Worm (Caenorhabditis elegans) whole organism, L1 larva: ENCODE results near the gene D1054.1.

Experiments used
- C16A3.4 ChIP-seq: fragments of 150-350 bp; optimal IDR thresholded peaks from 2 replicates; lab custom pipeline; 2014; ENCODE audit warnings: missing biosample characterization, missing genetic modification characterization
- C34B4.2 ChIP-seq: sonication (generic microtip); optimal IDR thresholded peaks from 2 replicates; lab custom pipeline; 2017; ENCODE audit warnings: mild to moderate bottlenecking, missing genetic modification characterization, missing compliant biosample characterization
- F16B12.6 ChIP-seq: fragments of 150-350 bp; optimal IDR thresholded peaks from 2 replicates; lab custom pipeline; 2014; ENCODE audit warnings: missing biosample characterization, missing genetic modification characterization
- aly-2 ChIP-seq: fragments of 150-350 bp; optimal IDR thresholded peaks from 2 replicates; lab custom pipeline; 2014; ENCODE audit warnings: missing biosample characterization, missing genetic modification characterization
- blmp-1 ChIP-seq: fragments of 150-350 bp; optimal IDR thresholded peaks from 2 replicates; lab custom pipeline; 2014; ENCODE audit warnings: missing biosample characterization, missing genetic modification characterization
- ceh-63 ChIP-seq: fragments of 200-800 bp; sonication (Bioruptor generic); optimal IDR thresholded peaks from 2 replicates; lab custom pipeline; 2018; ENCODE audit warnings: mild to moderate bottlenecking, missing genetic modification characterization, missing compliant biosample characterization
- ceh-8 ChIP-seq: fragments of 200-800 bp; sonication (Bioruptor generic); optimal IDR thresholded peaks from 2 replicates; lab custom pipeline; 2018; ENCODE audit warnings: mild to moderate bottlenecking, missing genetic modification characterization, moderate library complexity, missing compliant biosample characterization
- ces-1 ChIP-seq: fragments of 150-350 bp; optimal IDR thresholded peaks from 2 replicates; lab custom pipeline; 2014; ENCODE audit warnings: missing biosample characterization, missing genetic modification reagents, missing genetic modification characterization
- dsc-1 ChIP-seq: sonication (generic microtip); optimal IDR thresholded peaks from 2 replicates; lab custom pipeline; 2016; ENCODE audit warnings: mild to moderate bottlenecking, missing genetic modification characterization, missing compliant biosample characterization
- efl-3 ChIP-seq: fragments of 200-800 bp; sonication (Bioruptor generic); optimal IDR thresholded peaks from 2 replicates; lab custom pipeline; 2018; ENCODE audit warnings: mild to moderate bottlenecking, missing genetic modification characterization, missing compliant biosample characterization
- elt-2 ChIP-seq: sonication (generic microtip); optimal IDR thresholded peaks from 2 replicates; lab custom pipeline; 2016; ENCODE audit warnings: missing genetic modification characterization, mild to moderate bottlenecking, inconsistent platforms, missing compliant biosample characterization, missing genetic modification reagents
- elt-3 ChIP-seq, 6 experiments: fragments of 150-350 bp in 1 of 6; sonication (generic microtip); optimal IDR thresholded peaks; 2 replicates each; lab custom pipeline; 2017 to 2018; ENCODE audit warnings: missing biosample characterization in 6 of 6, missing genetic modification characterization in 6 of 6, inconsistent platforms in 1 of 6
- hpl-2 ChIP-seq: fragments of 150-350 bp; optimal IDR thresholded peaks from 2 replicates; lab custom pipeline; 2014; ENCODE audit warnings: missing biosample characterization, missing genetic modification reagents, missing genetic modification characterization
- irx-1 ChIP-seq: sonication (generic microtip); optimal IDR thresholded peaks from 2 replicates; lab custom pipeline; 2016; ENCODE audit warnings: missing genetic modification characterization, missing compliant biosample characterization
- isw-1 ChIP-seq: fragments of 200-800 bp; sonication (Bioruptor generic); IDR thresholded peaks from 2 replicates; pipeline ENCODE4 v1.3.6; 2022; ENCODE audit warnings: missing genetic modification characterization, missing compliant biosample characterization
- lin-14 ChIP-seq: fragments of 200-800 bp; sonication (Bioruptor generic); optimal IDR thresholded peaks from 2 replicates; lab custom pipeline; 2018; ENCODE audit warnings: mild to moderate bottlenecking, missing genetic modification characterization, moderate library complexity, missing compliant biosample characterization
- lin-35 ChIP-seq, 2 experiments: fragments of 150-350 bp; optimal IDR thresholded peaks; 2 replicates each; lab custom pipeline; 2014; ENCODE audit warnings: missing biosample characterization in 2 of 2, missing genetic modification characterization in 2 of 2, missing genetic modification reagents in 2 of 2
- lin-39 ChIP-seq: fragments of 150-350 bp; optimal IDR thresholded peaks from 2 replicates; lab custom pipeline; 2014; ENCODE audit warnings: missing biosample characterization, missing genetic modification reagents, missing genetic modification characterization
- mab-9 ChIP-seq: fragments of 200-800 bp; sonication (Bioruptor generic); IDR thresholded peaks from 2 replicates; pipeline ENCODE4 v1.3.6; 2022; ENCODE audit warnings: missing genetic modification reagents, missing genetic modification characterization, missing compliant biosample characterization
- mef-2 ChIP-seq: fragments of 150-350 bp; optimal IDR thresholded peaks from 2 replicates; lab custom pipeline; 2014; ENCODE audit warnings: missing biosample characterization, missing genetic modification characterization
- nhr-20 ChIP-seq: sonication (generic microtip); optimal IDR thresholded peaks from 2 replicates; lab custom pipeline; 2016; ENCODE audit warnings: mild to moderate bottlenecking, missing genetic modification characterization, missing compliant biosample characterization
- nhr-28 ChIP-seq: fragments of 150-350 bp; optimal IDR thresholded peaks from 2 replicates; lab custom pipeline; 2014; ENCODE audit warnings: missing biosample characterization, missing genetic modification characterization
- nhr-71 ChIP-seq: sonication (generic microtip); optimal IDR thresholded peaks from 2 replicates; lab custom pipeline; 2016; ENCODE audit warnings: mild to moderate bottlenecking, missing genetic modification characterization, moderate library complexity, missing compliant biosample characterization
- nhr-84 ChIP-seq: sonication (generic microtip); optimal IDR thresholded peaks from 2 replicates; lab custom pipeline; 2017; ENCODE audit warnings: missing biosample characterization, missing genetic modification characterization
- nhr-90 ChIP-seq: sonication (generic microtip); optimal IDR thresholded peaks from 2 replicates; lab custom pipeline; 2016; ENCODE audit warnings: mild to moderate bottlenecking, missing genetic modification characterization, missing compliant biosample characterization; ENCODE audit not compliant: poor library complexity
- pqm-1 ChIP-seq: sonication (generic microtip); optimal IDR thresholded peaks from 3 replicates; lab custom pipeline; 2017; ENCODE audit warnings: missing biosample characterization, missing genetic modification characterization
- skn-1 ChIP-seq: fragments of 150-350 bp; optimal IDR thresholded peaks from 2 replicates; lab custom pipeline; 2014; ENCODE audit warnings: missing biosample characterization, missing genetic modification characterization
- sox-4 ChIP-seq: sonication (generic microtip); optimal IDR thresholded peaks from 2 replicates; lab custom pipeline; 2016; ENCODE audit warnings: missing genetic modification characterization, missing compliant biosample characterization
- swsn-7 ChIP-seq: sonication (generic microtip); optimal IDR thresholded peaks from 2 replicates; lab custom pipeline; 2016; ENCODE audit warnings: missing genetic modification characterization, missing compliant biosample characterization
- tlp-1 ChIP-seq: fragments of 150-350 bp; optimal IDR thresholded peaks from 2 replicates; lab custom pipeline; 2014; ENCODE audit warnings: missing biosample characterization, missing genetic modification characterization
- unc-30 ChIP-seq: sonication (generic microtip); optimal IDR thresholded peaks from 2 replicates; lab custom pipeline; 2017; ENCODE audit warnings: missing biosample characterization, missing genetic modification characterization
- unc-98 ChIP-seq: fragments of 200-800 bp; sonication (Bioruptor generic); IDR thresholded peaks from 2 replicates; pipeline ENCODE4 v1.3.6; 2022; ENCODE audit warnings: missing genetic modification characterization, missing compliant biosample characterization
- vab-15 ChIP-seq: sonication (generic microtip); optimal IDR thresholded peaks from 2 replicates; lab custom pipeline; 2017; ENCODE audit warnings: missing genotype, mild to moderate bottlenecking, missing genetic modification characterization, missing compliant biosample characterization
- xbp-1 ChIP-seq: sonication (generic microtip); optimal IDR thresholded peaks from 2 replicates; lab custom pipeline; 2016; ENCODE audit warnings: missing genetic modification characterization, missing compliant biosample characterization
- zag-1 ChIP-seq: fragments of 150-350 bp; optimal IDR thresholded peaks from 2 replicates; lab custom pipeline; 2014; ENCODE audit warnings: missing biosample characterization, missing genetic modification characterization
- zip-4 ChIP-seq: fragments of 200-800 bp; sonication (Bioruptor generic); optimal IDR thresholded peaks from 2 replicates; lab custom pipeline; 2018; ENCODE audit warnings: mild to moderate bottlenecking, missing genetic modification characterization, moderate library complexity, missing compliant biosample characterization
- ztf-4 ChIP-seq: fragments of 150-350 bp; optimal IDR thresholded peaks from 2 replicates; lab custom pipeline; 2014; ENCODE audit warnings: missing biosample characterization, missing genetic modification characterization

Gene D1054.1

ce11 chrV:10807862-10808327, 37.9 kb upstream of the D1054.1 start, which contains the start of gene plrg-1 (continued):
- TF ChIP-seq blmp-1 (tag; lab: Kevin White, UChicago) (peak; percentile 74), tlp-1 (tag; lab: Kevin White, UChicago) (no peak), C34B4.2 (tag; lab: Kevin White, UChicago) (no peak), xbp-1 (peak; percentile 86), C16A3.4 (tag; lab: Kevin White, UChicago) (peak; percentile 87), lin-39 (peak; percentile 80), isw-1 (GFP tag; lab: Robert Waterston, UW) (peak; percentile 85), dsc-1 (tag; lab: Kevin White, UChicago) (peak; percentile 91), F16B12.6 (tag; lab: Kevin White, UChicago) (peak; percentile 50), swsn-7 (tag; lab: Kevin White, UChicago) (peak; percentile 91), vab-15 (tag; lab: Kevin White, UChicago) (peak; percentile 75), nhr-20 (peak; percentile 91), mab-9 (GFP tag; lab: Robert Waterston, UW) (peak; percentile 77), sox-4 (tag; lab: Kevin White, UChicago) (peak; percentile 38)

- TF ChIP-seq aly-2 (tag; lab: Kevin White, UChicago) = no peak
- TF ChIP-seq elt-3 (tag; optimal IDR thresholded peaks at IDR 0.05; lab: Kevin White, UChicago) = no peak
- no peak for TF ChIP-seq swsn-7 (tag; lab: Kevin White, UChicago)
- no peak for TF ChIP-seq efl-3 (GFP tag; lab: Kevin White, UChicago)
- no peak for TF ChIP-seq unc-30 (tag; lab: Kevin White, UChicago)
- TF ChIP-seq pqm-1 (tag; lab: Kevin White, UChicago) = no peak
- TF ChIP-seq lin-14 (GFP tag; lab: Kevin White, UChicago) = no peak
- TF ChIP-seq unc-98 (GFP tag; lab: Robert Waterston, UW) = no peak
- no peak for TF ChIP-seq irx-1 (tag; lab: Kevin White, UChicago)
- no peak for TF ChIP-seq zip-4 (GFP tag; lab: Kevin White, UChicago)
- TF ChIP-seq nhr-28 = no peak
- TF ChIP-seq ceh-63 = no peak
Observed at ce11 chrV:10805934-10806333, 35.9 kb upstream of the D1054.1 start, which contains the start of gene prp-38. TSS of gene prp-38 (minus strand) at chrV:10806034.

- TF ChIP-seq C16A3.4 (tag; lab: Kevin White, UChicago) = no peak
- TF ChIP-seq nhr-84 = no peak
- no peak for TF ChIP-seq unc-30 (tag; lab: Kevin White, UChicago)
- no peak for TF ChIP-seq mef-2
- no peak for TF ChIP-seq dsc-1 (tag; lab: Kevin White, UChicago)
- TF ChIP-seq skn-1 (tag; lab: Kevin White, UChicago) = no peak
- no peak for TF ChIP-seq ceh-8 (GFP tag; lab: Kevin White, UChicago)
- no peak for TF ChIP-seq blmp-1 (tag; lab: Kevin White, UChicago)
- no peak for TF ChIP-seq nhr-90 (tag; lab: Kevin White, UChicago)
Observed at ce11 chrV:10804374-10804773, 34.4 kb upstream of the D1054.1 start, which contains the start of gene secs-1. TSS of gene secs-1 (minus strand) at chrV:10804474.

- TF ChIP-seq hpl-2 (GFP tag; lab: Kevin White, UChicago) = no peak
- no peak for TF ChIP-seq ztf-4
- peak; percentile 10 for TF ChIP-seq nhr-20
- peak; percentile 41 for TF ChIP-seq nhr-90 (tag; lab: Kevin White, UChicago)
- TF ChIP-seq ces-1 (GFP tag; lab: Kevin White, UChicago) = no peak
- peak; percentile 47 for TF ChIP-seq nhr-71 (tag; lab: Kevin White, UChicago)
- no peak for TF ChIP-seq unc-98 (GFP tag; lab: Robert Waterston, UW)
- TF ChIP-seq zag-1 (tag; lab: Kevin White, UChicago) = no peak
- TF ChIP-seq pqm-1 (tag; lab: Kevin White, UChicago) = peak; percentile 76
- TF ChIP-seq lin-35 (GFP tag; optimal IDR thresholded peaks at IDR 0.05; lab: Kevin White, UChicago) = peak in 1 of 2 experiments; percentile 12
- TF ChIP-seq elt-2 = peak; percentile 98
- TF ChIP-seq, all 84 proteins: peak for 6
Observed at ce11 chrV:10802060-10802459, 32.0 kb upstream of the D1054.1 start.
